Worm (Caenorhabditis elegans) whole organism, L2 larva: ENCODE data around the gene Y38C1AA.6.

Experiments
- F13H6.1 ChIP-seq: sonication (generic microtip); optimal IDR thresholded peaks from 2 replicates; lab custom pipeline; 2016; ENCODE audit warnings: missing genetic modification characterization, missing compliant biosample characterization
- R02D3.7 ChIP-seq: fragments of 150-350 bp; optimal IDR thresholded peaks from 2 replicates; lab custom pipeline; 2014; ENCODE audit warnings: missing biosample characterization, missing genetic modification characterization
- Y55F3AM.14 ChIP-seq: fragments of 200-800 bp; sonication (Bioruptor generic); optimal IDR thresholded peaks from 2 replicates; lab custom pipeline; 2018; ENCODE audit warnings: mild to moderate bottlenecking, missing genetic modification characterization, missing compliant biosample characterization
- ZK546.5 ChIP-seq: sonication (generic microtip); optimal IDR thresholded peaks from 2 replicates; lab custom pipeline; 2017; ENCODE audit warnings: missing biosample characterization, missing genetic modification characterization
- ama-1 ChIP-seq: fragments of 150-350 bp; optimal IDR thresholded peaks from 2 replicates; lab custom pipeline; 2018; ENCODE audit warnings: inconsistent platforms
- blmp-1 ChIP-seq: sonication (generic microtip); optimal IDR thresholded peaks from 2 replicates; lab custom pipeline; 2017; ENCODE audit warnings: missing genetic modification characterization, mild to moderate bottlenecking, missing compliant biosample characterization, antibody characterized with exemption, moderate library complexity; ENCODE audit not compliant: insufficient read depth
- ceh-16 ChIP-seq: fragments of 150-350 bp; optimal IDR thresholded peaks from 2 replicates; lab custom pipeline; 2014; ENCODE audit warnings: missing biosample characterization, missing genetic modification characterization
- ceh-82 ChIP-seq: fragments of 150-350 bp; optimal IDR thresholded peaks from 2 replicates; lab custom pipeline; 2014; ENCODE audit warnings: missing biosample characterization, missing genetic modification characterization
- crh-2 ChIP-seq: sonication (generic microtip); optimal IDR thresholded peaks from 2 replicates; lab custom pipeline; 2017; ENCODE audit warnings: missing biosample characterization, missing genetic modification characterization
- egl-27 ChIP-seq: sonication (generic microtip); optimal IDR thresholded peaks from 3 replicates; lab custom pipeline; 2017; ENCODE audit warnings: missing biosample characterization, missing genetic modification reagents, missing genetic modification characterization
- fos-1 ChIP-seq: fragments of 150-350 bp; optimal IDR thresholded peaks from 2 replicates; lab custom pipeline; 2014; ENCODE audit warnings: missing biosample characterization, missing genetic modification characterization
- lin-11 ChIP-seq: fragments of 150-350 bp; sonication (generic microtip); optimal IDR thresholded peaks from 2 replicates; lab custom pipeline; 2014; ENCODE audit warnings: missing biosample characterization, missing genetic modification characterization, inconsistent platforms, mixed read lengths
- lin-39 ChIP-seq: fragments of 150-350 bp; optimal IDR thresholded peaks from 2 replicates; lab custom pipeline; 2014; ENCODE audit warnings: missing biosample characterization, missing genetic modification reagents, missing genetic modification characterization
- lsy-2 ChIP-seq, 2 experiments: fragments of 150-350 bp in 1 of 2; sonication (generic microtip) in 1 of 2; optimal IDR thresholded peaks; 2 replicates each; lab custom pipeline; 2014 to 2017; ENCODE audit warnings: missing biosample characterization in 2 of 2, missing genetic modification characterization in 2 of 2
- mab-5 ChIP-seq: fragments of 150-350 bp; optimal IDR thresholded peaks from 2 replicates; lab custom pipeline; 2014; ENCODE audit warnings: missing biosample characterization, missing genetic modification characterization
- mdl-1 ChIP-seq, 2 experiments: fragments of 150-350 bp in 1 of 2; sonication (generic microtip) in 1 of 2; optimal IDR thresholded peaks; 2 replicates each; lab custom pipeline; 2017; ENCODE audit warnings: missing biosample characterization in 2 of 2, missing genetic modification characterization in 2 of 2
- nhr-10 ChIP-seq: sonication (generic microtip); optimal IDR thresholded peaks from 2 replicates; lab custom pipeline; 2017; ENCODE audit warnings: missing biosample characterization, missing genetic modification characterization
- nhr-11 ChIP-seq: fragments of 150-350 bp; optimal IDR thresholded peaks from 2 replicates; lab custom pipeline; 2014; ENCODE audit warnings: missing biosample characterization, missing genetic modification characterization
- nhr-12 ChIP-seq: fragments of 150-350 bp; optimal IDR thresholded peaks from 2 replicates; lab custom pipeline; 2014; ENCODE audit warnings: missing biosample characterization, missing genetic modification characterization
- nhr-129 ChIP-seq: fragments of 150-350 bp; optimal IDR thresholded peaks from 2 replicates; lab custom pipeline; 2014; ENCODE audit warnings: missing biosample characterization, missing genetic modification characterization
- nhr-23 ChIP-seq: fragments of 150-350 bp; optimal IDR thresholded peaks from 2 replicates; lab custom pipeline; 2014; ENCODE audit warnings: missing biosample characterization, missing genetic modification reagents, missing genetic modification characterization
- nhr-237 ChIP-seq: fragments of 150-350 bp; optimal IDR thresholded peaks from 2 replicates; lab custom pipeline; 2014; ENCODE audit warnings: missing biosample characterization, missing genetic modification characterization
- nhr-25 ChIP-seq: fragments of 150-350 bp; sonication (generic microtip); optimal IDR thresholded peaks from 3 replicates; lab custom pipeline; 2014; ENCODE audit warnings: missing biosample characterization, missing genetic modification characterization
- nhr-77 ChIP-seq: fragments of 150-350 bp; optimal IDR thresholded peaks from 2 replicates; lab custom pipeline; 2014; ENCODE audit warnings: missing biosample characterization, missing genetic modification characterization
- peb-1 ChIP-seq: fragments of 150-350 bp; optimal IDR thresholded peaks from 2 replicates; lab custom pipeline; 2014; ENCODE audit warnings: missing biosample characterization, missing genetic modification characterization
- sem-4 ChIP-seq: fragments of 150-350 bp; optimal IDR thresholded peaks from 2 replicates; lab custom pipeline; 2014; ENCODE audit warnings: missing biosample characterization, missing genetic modification reagents, missing genetic modification characterization
- skn-1 ChIP-seq: sonication (generic microtip); optimal IDR thresholded peaks from 2 replicates; lab custom pipeline; 2017; ENCODE audit warnings: missing biosample characterization, missing genetic modification characterization
- sma-3 ChIP-seq: sonication (generic microtip); optimal IDR thresholded peaks from 2 replicates; lab custom pipeline; 2016; ENCODE audit warnings: missing genetic modification reagents, missing genetic modification characterization, missing compliant biosample characterization
- sma-9 ChIP-seq, 2 experiments: fragments of 150-350 bp in 1 of 2; sonication (generic microtip) in 1 of 2; optimal IDR thresholded peaks; 2 replicates each; lab custom pipeline; 2014 to 2016; ENCODE audit warnings: missing genetic modification characterization in 2 of 2, mild to moderate bottlenecking in 1 of 2, missing biosample characterization in 1 of 2, missing compliant biosample characterization in 1 of 2, missing genetic modification reagents in 1 of 2, moderate library complexity in 1 of 2
- unc-39 ChIP-seq: fragments of 150-350 bp; optimal IDR thresholded peaks from 2 replicates; lab custom pipeline; 2014; ENCODE audit warnings: missing biosample characterization, missing genetic modification characterization
- unc-55 ChIP-seq: fragments of 150-350 bp; sonication (generic microtip); optimal IDR thresholded peaks from 3 replicates; lab custom pipeline; 2014; ENCODE audit warnings: missing biosample characterization, missing genetic modification reagents, missing genetic modification characterization
- unc-62 ChIP-seq: fragments of 150-350 bp; optimal IDR thresholded peaks from 2 replicates; lab custom pipeline; 2014; ENCODE audit warnings: missing biosample characterization, missing genetic modification reagents, missing genetic modification characterization
- zag-1 ChIP-seq: fragments of 150-350 bp; optimal IDR thresholded peaks from 2 replicates; lab custom pipeline; 2014; ENCODE audit warnings: missing biosample characterization, missing genetic modification characterization
- ztf-1 ChIP-seq: fragments of 200-800 bp; sonication (Bioruptor generic); conservative IDR thresholded peaks from 2 replicates; pipeline ENCODE4 v1.3.6; 2022; ENCODE audit warnings: missing genetic modification characterization, missing compliant biosample characterization
- ztf-11 ChIP-seq: sonication (generic microtip); optimal IDR thresholded peaks from 2 replicates; lab custom pipeline; 2017; ENCODE audit warnings: missing biosample characterization, missing genetic modification characterization

Y38C1AA.6 gene

ce11 chrIV:147819-148218 lies 14.8 kb upstream of the Y38C1AA.6 start, which contains the start of gene col-99:
col-99 (minus strand) TSS chrIV:147919.
- TF ChIP-seq lin-39 (tag; lab: Kevin White, UChicago) = no peak

ce11 chrIV:148756-149155 lies 13.9 kb upstream of the Y38C1AA.6 start:
- no peak for TF ChIP-seq nhr-25
- no peak for TF ChIP-seq crh-2
- no peak for TF ChIP-seq ZK546.5 (tag; lab: Kevin White, UChicago)
- TF ChIP-seq R02D3.7 (tag; lab: Kevin White, UChicago) = no peak
- no peak for TF ChIP-seq nhr-10 (tag; lab: Kevin White, UChicago)
- no peak for TF ChIP-seq ceh-16 (tag; lab: Kevin White, UChicago)
- TF ChIP-seq lsy-2 (tag; optimal IDR thresholded peaks at IDR 0.05; lab: Kevin White, UChicago) = no peak
- TF ChIP-seq ztf-11 (tag; lab: Kevin White, UChicago) = no peak
- no peak for TF ChIP-seq F13H6.1 (tag; lab: Kevin White, UChicago)
- no peak for TF ChIP-seq zag-1 (tag; lab: Kevin White, UChicago)
- no peak for TF ChIP-seq unc-62 (GFP tag; lab: Kevin White, UChicago)
- no peak for TF ChIP-seq Y55F3AM.14 (GFP tag; lab: Kevin White, UChicago)
- TF ChIP-seq ztf-1 = no peak
- TF ChIP-seq mdl-1 (tag; optimal IDR thresholded peaks at IDR 0.05; lab: Kevin White, UChicago) = no peak
- no peak for TF ChIP-seq nhr-23 (tag; lab: Kevin White, UChicago)
- TF ChIP-seq nhr-129 (tag; lab: Kevin White, UChicago) = no peak
- no peak for TF ChIP-seq ceh-82 (tag; lab: Kevin White, UChicago)
- no peak for TF ChIP-seq unc-39
- no peak for TF ChIP-seq nhr-12 (tag; lab: Kevin White, UChicago)

ce11 chrIV:149794-150193 lies 12.8 kb upstream of the Y38C1AA.6 start:
- TF ChIP-seq egl-27 (no peak), nhr-237 (tag; lab: Kevin White, UChicago) (no peak), sem-4 (tag; lab: Kevin White, UChicago) (no peak), nhr-23 (tag; lab: Kevin White, UChicago) (no peak), lin-39 (tag; lab: Kevin White, UChicago) (no peak), sma-9 (GFP tag; optimal IDR thresholded peaks at IDR 0.05; lab: Kevin White, UChicago) (no peak), sma-9 (tag; optimal IDR thresholded peaks at IDR 0.05; lab: Kevin White, UChicago) (no peak), zag-1 (tag; lab: Kevin White, UChicago) (no peak), ceh-16 (tag; lab: Kevin White, UChicago) (no peak), unc-39 (no peak), mdl-1 (tag; optimal IDR thresholded peaks at IDR 0.05; lab: Kevin White, UChicago) (no peak), ztf-1 (no peak), blmp-1 (tag; lab: Kevin White, UChicago) (no peak), R02D3.7 (tag; lab: Kevin White, UChicago) (no peak), fos-1 (no peak), mab-5 (tag; lab: Kevin White, UChicago) (no peak), Y55F3AM.14 (GFP tag; lab: Kevin White, UChicago) (no peak)

ce11 chrIV:157809-158208 lies 4.8 kb upstream of the Y38C1AA.6 start, which contains the start of gene gegf-1:
gegf-1 (minus strand) TSS chrIV:157909.
- TF ChIP-seq lsy-2 (tag; optimal IDR thresholded peaks at IDR 0.05; lab: Kevin White, UChicago) (no peak), ama-1 (lab: Kevin White, UChicago) (no peak), mab-5 (tag; lab: Kevin White, UChicago) (no peak), sem-4 (tag; lab: Kevin White, UChicago) (no peak), nhr-12 (tag; lab: Kevin White, UChicago) (no peak), peb-1 (tag; lab: Kevin White, UChicago) (no peak)
- TF ChIP-seq, all 48 proteins: peak for 0

- TF ChIP-seq nhr-11 (tag; lab: Kevin White, UChicago) (no peak), unc-62 (GFP tag; lab: Kevin White, UChicago) (no peak), peb-1 (tag; lab: Kevin White, UChicago) (no peak), unc-55 (GFP tag; lab: Kevin White, UChicago) (no peak), crh-2 (no peak), nhr-12 (tag; lab: Kevin White, UChicago) (no peak), Y55F3AM.14 (GFP tag; lab: Kevin White, UChicago) (no peak), skn-1 (tag; lab: Kevin White, UChicago) (no peak), nhr-10 (tag; lab: Kevin White, UChicago) (no peak), lin-11 (tag; lab: Kevin White, UChicago) (no peak), F13H6.1 (tag; lab: Kevin White, UChicago) (no peak), unc-39 (no peak), ceh-16 (tag; lab: Kevin White, UChicago) (no peak), nhr-77 (tag; lab: Kevin White, UChicago) (no peak), ztf-1 (no peak), sma-3 (GFP tag; lab: Kevin White, UChicago) (no peak)
Observed at ce11 chrIV:158662-159061, 4.0 kb upstream of the Y38C1AA.6 start, which contains the start of gene Y38C1AA.7. Y38C1AA.7 (plus strand) TSS chrIV:158962.
